Fruit fly (Drosophila melanogaster): ENCODE results near the gene Fit1.

Gene Fit1

dm6 chr3L:4070996-4071379 lies 32.4 kb upstream of the Fit1 start (continued):
- no peak for TF ChIP-seq ssp (GFP tag; IDR thresholded peaks at IDR 0.05)
- TF ChIP-seq sob (GFP tag; IDR thresholded peaks at IDR 0.05), result peak; percentile 79
- TF ChIP-seq CG18476 (GFP tag; optimal IDR thresholded peaks at IDR 0.05), result no peak
- TF ChIP-seq Ets97D (GFP tag; optimal IDR thresholded peaks at IDR 0.05), result no peak
- no peak for TF ChIP-seq Antp (GFP tag; optimal IDR thresholded peaks at IDR 0.05)
- TF ChIP-seq pita (GFP tag; optimal IDR thresholded peaks at IDR 0.05), result no peak
- no peak for TF ChIP-seq CG2116 (GFP tag; optimal IDR thresholded peaks at IDR 0.05)
- peak; percentile 79 for TF ChIP-seq CG17328 (GFP tag; IDR thresholded peaks at IDR 0.05)
- peak; percentile 23 for TF ChIP-seq tio (GFP tag; optimal IDR thresholded peaks at IDR 0.05)
- TF ChIP-seq zfh1 (GFP tag; IDR thresholded peaks at IDR 0.05), result peak; percentile 87
- peak; percentile 57 for TF ChIP-seq CG30431 (GFP tag; optimal IDR thresholded peaks at IDR 0.05)
- TF ChIP-seq salm (tag; optimal IDR thresholded peaks at IDR 0.05), result no peak
- peak; percentile 7 for TF ChIP-seq CG31365 (tag; optimal IDR thresholded peaks at IDR 0.05)
- TF ChIP-seq disco-r (GFP tag; optimal IDR thresholded peaks at IDR 0.05), result no peak
- TF ChIP-seq CG6272 (GFP tag; IDR thresholded peaks at IDR 0.05), result peak; percentile 35
- TF ChIP-seq CG31224 (GFP tag; IDR thresholded peaks at IDR 0.05), result peak; percentile 61
- peak; percentile 65 for TF ChIP-seq tgo (GFP tag; IDR thresholded peaks at IDR 0.05)
- TF ChIP-seq trh (GFP tag; optimal IDR thresholded peaks at IDR 0.05), result no peak
- 0 out of 2 replicates have a peak, but pooled peaks have one; percentile 10 for TF ChIP-seq rib (GFP tag; IDR thresholded peaks at IDR 0.05)
- TF ChIP-seq CG12236 (GFP tag; optimal IDR thresholded peaks at IDR 0.05), result no peak
- no peak for TF ChIP-seq CG3163 (GFP tag; optimal IDR thresholded peaks at IDR 0.05)
- TF ChIP-seq maf-S (GFP tag; optimal IDR thresholded peaks at IDR 0.05), result no peak
- TF ChIP-seq Dbx (GFP tag; IDR thresholded peaks at IDR 0.05), result peak; percentile 59
- TF ChIP-seq Vsx1 (GFP tag; optimal IDR thresholded peaks at IDR 0.05), result no peak
- TF ChIP-seq CG7271 (tag; optimal IDR thresholded peaks at IDR 0.05), result no peak
- TF ChIP-seq insv (GFP tag; optimal IDR thresholded peaks at IDR 0.05), result no peak
- TF ChIP-seq dmrt99B (tag; optimal IDR thresholded peaks at IDR 0.05), result no peak
- no peak for TF ChIP-seq bigmax (GFP tag; optimal IDR thresholded peaks at IDR 0.05)
- peak; percentile 57 for TF ChIP-seq Ravus (GFP tag; IDR thresholded peaks at IDR 0.05)
- peak; percentile 82 for TF ChIP-seq vvl (GFP tag; IDR thresholded peaks at IDR 0.05)
- no peak for TF ChIP-seq kay (GFP tag; optimal IDR thresholded peaks at IDR 0.05)
- no peak for TF ChIP-seq CG3065 (GFP tag; optimal IDR thresholded peaks at IDR 0.05)
- peak; percentile 43; the same call in 1 of the 2 replicates for TF ChIP-seq CG10959 (GFP tag; IDR thresholded peaks at IDR 0.05)
- TF ChIP-seq repo (GFP tag; optimal IDR thresholded peaks at IDR 0.05), result no peak
- no peak for TF ChIP-seq slp2 (GFP tag; optimal IDR thresholded peaks at IDR 0.05)
- TF ChIP-seq CG18262 (tag; optimal IDR thresholded peaks at IDR 0.05), result peak; percentile 22
- TF ChIP-seq MESR4 (GFP tag; optimal IDR thresholded peaks at IDR 0.05), result no peak
- no peak for TF ChIP-seq GATAe (GFP tag; conservative IDR thresholded peaks at IDR 0.05)
- peak; percentile 41; the same call in 1 of the 2 replicates for TF ChIP-seq CG9215 (GFP tag; IDR thresholded peaks at IDR 0.05)
- no peak for TF ChIP-seq Hand (GFP tag; optimal IDR thresholded peaks at IDR 0.05)
- no peak for TF ChIP-seq CG11085 (GFP tag; IDR thresholded peaks at IDR 0.05)
- TF ChIP-seq Dip2 (GFP tag; IDR thresholded peaks at IDR 0.05), result no peak
- TF ChIP-seq Hey (tag; optimal IDR thresholded peaks at IDR 0.05), result no peak
- TF ChIP-seq croc (GFP tag; conservative IDR thresholded peaks at IDR 0.05), result no peak
- TF ChIP-seq lbe (GFP tag; optimal IDR thresholded peaks at IDR 0.05), result peak; percentile 62
- TF ChIP-seq Aef1 (GFP tag; IDR thresholded peaks at IDR 0.05), result peak; percentile 69
- no peak for TF ChIP-seq zf30C (GFP tag; optimal IDR thresholded peaks at IDR 0.05)
- TF ChIP-seq knrl (GFP tag; IDR thresholded peaks at IDR 0.05; ENCODE audit: partially characterized antibody), result no peak
- no peak for TF ChIP-seq Ets65A (GFP tag)
- TF ChIP-seq ara (GFP tag; IDR thresholded peaks at IDR 0.05), result peak; percentile 75
- TF ChIP-seq CG14860 (GFP tag; IDR thresholded peaks at IDR 0.05; ENCODE audit: partially characterized antibody), result no peak
- no peak for TF ChIP-seq E2f2 (GFP tag; IDR thresholded peaks at IDR 0.05)
- no peak for TF ChIP-seq Opbp (GFP tag; IDR thresholded peaks at IDR 0.05; ENCODE audit: partially characterized antibody)
